Fruit fly (Drosophila melanogaster): Measurements from ENCODE around the gene Datp.

DNA sequence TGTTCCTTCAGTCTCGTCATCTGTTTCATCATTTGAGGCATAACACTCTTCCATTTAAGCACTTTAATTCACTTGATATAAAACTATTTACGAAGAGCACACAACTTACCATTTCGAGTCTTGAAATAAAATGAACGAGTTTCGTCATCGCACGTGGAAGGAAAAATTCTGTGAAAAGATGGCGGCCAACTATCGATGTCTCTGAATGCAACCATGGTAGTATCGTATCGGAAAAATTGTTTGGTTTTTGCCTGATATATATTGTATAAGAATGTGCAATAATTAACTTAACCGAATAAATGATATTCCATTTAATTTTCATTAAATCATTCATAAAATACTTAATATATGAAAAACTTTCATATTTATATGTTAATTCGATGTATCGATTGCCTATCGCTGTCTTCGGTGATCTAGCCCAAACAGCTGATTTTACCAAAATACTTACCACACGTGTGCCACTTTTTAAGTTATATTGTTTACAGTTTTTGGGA lies 43.7 kb downstream of the Datp start, which contains the start of gene Bka:
- TF ChIP-seq CG8478 (optimal IDR thresholded peaks at IDR 0.05) (no peak), CTCF (optimal IDR thresholded peaks at IDR 0.05) (no peak)

All from S2 (cell line).